Worm (Caenorhabditis elegans) whole organism, L4 larva: ENCODE data around the gene Y69E1A.4.

Experiments used
- F44E2.7 ChIP-seq: fragments of 200-800 bp; sonication (Bioruptor generic); IDR thresholded peaks from 2 replicates; pipeline ENCODE4 v2.1.2; 2022; ENCODE audit warnings: missing genetic modification characterization, missing compliant biosample characterization
- Y5F2A.4 ChIP-seq: fragments of 200-800 bp; sonication (Bioruptor generic); optimal IDR thresholded peaks from 2 replicates; lab custom pipeline; 2018; ENCODE audit warnings: mild to moderate bottlenecking, missing genetic modification characterization, missing compliant biosample characterization
- aly-2 ChIP-seq: sonication (generic microtip); optimal IDR thresholded peaks from 2 replicates; lab custom pipeline; 2018; ENCODE audit warnings: missing biosample characterization, missing genetic modification characterization
- ces-1 ChIP-seq: fragments of 150-350 bp; sonication (generic microtip); optimal IDR thresholded peaks from 4 replicates; lab custom pipeline; 2014; ENCODE audit warnings: missing biosample characterization, missing genetic modification reagents, missing genetic modification characterization
- fos-1 ChIP-seq: fragments of 150-350 bp; optimal IDR thresholded peaks from 2 replicates; lab custom pipeline; 2014; ENCODE audit warnings: missing biosample characterization, missing genetic modification characterization
- lim-7 ChIP-seq: fragments of 200-800 bp; sonication (Bioruptor generic); IDR thresholded peaks from 2 replicates; pipeline ENCODE4 v1.3.6; 2022; ENCODE audit warnings: missing genetic modification characterization, missing compliant biosample characterization
- lin-39 ChIP-seq: fragments of 150-350 bp; optimal IDR thresholded peaks from 2 replicates; lab custom pipeline; 2014; ENCODE audit warnings: missing biosample characterization, missing genetic modification reagents, missing genetic modification characterization
- madf-5 ChIP-seq, 2 experiments: fragments of 200-800 bp; sonication (Bioruptor generic); IDR thresholded peaks; 2 replicates each; pipeline ENCODE4 v1.3.6; 2022; ENCODE audit warnings: missing compliant biosample characterization in 2 of 2, missing genetic modification characterization in 2 of 2
- mep-1 ChIP-seq: fragments of 150-350 bp; sonication (generic microtip); optimal IDR thresholded peaks from 3 replicates; lab custom pipeline; 2014; ENCODE audit warnings: missing biosample characterization, missing genetic modification characterization
- nhr-237 ChIP-seq: sonication (generic microtip); optimal IDR thresholded peaks from 2 replicates; lab custom pipeline; 2017; ENCODE audit warnings: missing biosample characterization, missing genetic modification characterization
- pqm-1 ChIP-seq: sonication (generic microtip); optimal IDR thresholded peaks from 2 replicates; lab custom pipeline; 2017; ENCODE audit warnings: missing biosample characterization, missing genetic modification characterization
- snpc-1.2 ChIP-seq: fragments of 200-800 bp; sonication (Bioruptor generic); IDR thresholded peaks from 2 replicates; pipeline ENCODE4 v1.3.6; 2022; ENCODE audit warnings: missing genetic modification reagents, missing genetic modification characterization, missing compliant biosample characterization
- unc-62 ChIP-seq, 3 experiments: fragments of 150-350 bp in 1 of 3; sonication (generic microtip); optimal IDR thresholded peaks in 2 of 3; peaks in 1 of 3; 1 replicate in 1 of 3; 2 replicates in 2 of 3; lab custom pipeline; 2014 to 2017; ENCODE audit warnings: missing biosample characterization in 3 of 3, missing genetic modification characterization in 3 of 3, missing genetic modification reagents in 3 of 3, missing genotype in 1 of 3

- TF ChIP-seq mep-1 (tag; lab: Kevin White, UChicago) (no peak), madf-5 (GFP tag; IDR thresholded peaks at IDR 0.05; lab: Robert Waterston, UW) (no peak), ces-1 (GFP tag; lab: Kevin White, UChicago) (no peak), fos-1 (tag; lab: Kevin White, UChicago) (no peak), snpc-1.2 (GFP tag; lab: Robert Waterston, UW) (no peak), Y5F2A.4 (no peak), nhr-237 (tag; lab: Kevin White, UChicago) (no peak), unc-62 (GFP tag; optimal IDR thresholded peaks at IDR 0.05 in 1 of 2; lab: Kevin White, UChicago) (no peak), unc-62 (tag; optimal IDR thresholded peaks at IDR 0.05; lab: Kevin White, UChicago) (no peak), F44E2.7 (GFP tag; lab: Robert Waterston, UW) (no peak), aly-2 (no peak), pqm-1 (no peak), lim-7 (no peak), lin-39 (tag; lab: Kevin White, UChicago) (no peak)
These were observed 35.3 kb upstream of the Y69E1A.4 start, which contains the start of gene rbr-2 for ce11 chrIV:10919770-10920169.
